Fruit fly (Drosophila melanogaster) whole organism, embryonic: ENCODE measurements around the gene CG17344.

Experiments
- Atf-2 ChIP-seq: fragments of 200-800 bp; sonication (Bioruptor generic); optimal IDR thresholded peaks from 2 replicates; lab custom pipeline; 2016; ENCODE audit warnings: missing biosample characterization, missing genetic modification characterization
- BtbVII ChIP-seq: fragments of 200-800 bp; sonication (Bioruptor generic); optimal IDR thresholded peaks from 3 replicates; lab custom pipeline; 2017; ENCODE audit warnings: missing biosample characterization, mild to moderate bottlenecking, missing genetic modification characterization
- Bteb2 ChIP-seq: fragments of 200-800 bp; sonication (Bioruptor generic); optimal IDR thresholded peaks from 2 replicates; lab custom pipeline; 2016; ENCODE audit warnings: missing biosample characterization, missing genetic modification characterization
- CG11504 ChIP-seq: fragments of 200-800 bp; sonication (Bioruptor generic); optimal IDR thresholded peaks from 3 replicates; lab custom pipeline; 2019; ENCODE audit warnings: missing biosample characterization, mild to moderate bottlenecking, missing genetic modification characterization, moderate library complexity
- CG13424 ChIP-seq: fragments of 200-800 bp; sonication (Bioruptor generic); optimal IDR thresholded peaks from 2 replicates; lab custom pipeline; 2019; ENCODE audit warnings: missing biosample characterization, mild to moderate bottlenecking, missing genetic modification characterization, moderate library complexity
- CG14441 ChIP-seq: fragments of 200-800 bp; sonication (Bioruptor generic); IDR thresholded peaks from 2 replicates; pipeline ENCODE4 v1.3.6; 2022; ENCODE audit warnings: missing biosample characterization, missing genetic modification characterization
- CG15011 ChIP-seq: fragments of 200-800 bp; sonication (Bioruptor generic); optimal IDR thresholded peaks from 3 replicates; lab custom pipeline; 2018; ENCODE audit warnings: missing biosample characterization, mild to moderate bottlenecking, missing genetic modification characterization
- CG15514 ChIP-seq: fragments of 200-800 bp; sonication (Bioruptor generic); optimal IDR thresholded peaks from 3 replicates; lab custom pipeline; 2017; ENCODE audit warnings: missing biosample characterization, missing genetic modification characterization, mild to moderate bottlenecking, moderate library complexity, missing genetic modification reagents
- CG1647 ChIP-seq: fragments of 200-800 bp; sonication (Bioruptor generic); optimal IDR thresholded peaks from 3 replicates; lab custom pipeline; 2016; ENCODE audit warnings: missing biosample characterization, missing genetic modification characterization
- CG17385 ChIP-seq: fragments of 200-800 bp; sonication (Bioruptor generic); optimal IDR thresholded peaks from 3 replicates; lab custom pipeline; 2018; ENCODE audit warnings: missing biosample characterization, mild to moderate bottlenecking, missing genetic modification characterization
- CG18476 ChIP-seq: fragments of 200-800 bp; sonication (Bioruptor generic); optimal IDR thresholded peaks from 2 replicates; lab custom pipeline; 2016; ENCODE audit warnings: missing biosample characterization, mild to moderate bottlenecking, missing genetic modification characterization
- CG6765 ChIP-seq: fragments of 200-800 bp; sonication (Bioruptor generic); optimal IDR thresholded peaks from 3 replicates; lab custom pipeline; 2017; ENCODE audit warnings: missing biosample characterization, mild to moderate bottlenecking, missing genetic modification characterization
- CG7786 ChIP-seq: fragments of 200-800 bp; sonication (Bioruptor generic); optimal IDR thresholded peaks from 2 replicates; lab custom pipeline; 2016; ENCODE audit warnings: missing biosample characterization, missing genetic modification characterization
- CG7963 ChIP-seq: fragments of 200-800 bp; sonication (Bioruptor generic); IDR thresholded peaks from 3 replicates; pipeline ENCODE4 v1.3.6; 2022; ENCODE audit warnings: missing biosample characterization, missing genetic modification characterization; ENCODE audit not compliant: partially characterized antibody
- CG8765 ChIP-seq: fragments of 200-800 bp; sonication (Bioruptor generic); IDR thresholded peaks from 2 replicates; pipeline ENCODE4 v1.3.6; 2022; ENCODE audit warnings: missing biosample characterization, missing genetic modification characterization
- Chrac-16 ChIP-seq: fragments of 200-800 bp; sonication (Bioruptor generic); optimal IDR thresholded peaks from 3 replicates; lab custom pipeline; 2016; ENCODE audit warnings: missing biosample characterization, missing genetic modification characterization
- D ChIP-seq, 2 experiments: fragments of 200-800 bp in 1 of 2; fragments of >200 bp in 1 of 2; sonication (Bioruptor generic) in 1 of 2; optimal IDR thresholded peaks; 2 replicates in 1 of 2; 3 replicates in 1 of 2; lab custom pipeline; 2017; ENCODE audit warnings: mild to moderate bottlenecking in 1 of 2, missing biosample characterization in 1 of 2, missing genetic modification characterization in 1 of 2, missing genetic modification reagents in 1 of 2
- Dref ChIP-seq: fragments of 200-800 bp; sonication (Bioruptor generic); IDR thresholded peaks from 2 replicates; pipeline ENCODE4 v1.3.6; 2022; ENCODE audit warnings: missing biosample characterization, missing genetic modification characterization
- E2f1 ChIP-seq: fragments of 200-800 bp; sonication (Bioruptor generic); IDR thresholded peaks from 2 replicates; pipeline ENCODE4 v1.3.6; 2022; ENCODE audit warnings: missing biosample characterization, missing genetic modification characterization
- Ets97D ChIP-seq: fragments of 200-800 bp; sonication (Bioruptor generic); optimal IDR thresholded peaks from 3 replicates; lab custom pipeline; 2016; ENCODE audit warnings: missing biosample characterization, missing genetic modification characterization
- MESR4 ChIP-seq: fragments of 200-800 bp; sonication (Bioruptor generic); optimal IDR thresholded peaks from 2 replicates; lab custom pipeline; 2018; ENCODE audit warnings: missing biosample characterization, mild to moderate bottlenecking, missing genetic modification characterization, moderate library complexity
- NfI ChIP-seq: fragments of 200-800 bp; sonication (Bioruptor generic); optimal IDR thresholded peaks from 3 replicates; lab custom pipeline; 2018; ENCODE audit warnings: missing biosample characterization, mild to moderate bottlenecking, missing genetic modification characterization, moderate library complexity
- Poxn ChIP-seq: fragments of 200-800 bp; sonication (Bioruptor generic); IDR thresholded peaks from 2 replicates; pipeline ENCODE4 v1.3.6; 2022; ENCODE audit warnings: missing biosample characterization, missing genetic modification characterization
- Rfx ChIP-seq: fragments of 200-800 bp; sonication (Bioruptor generic); IDR thresholded peaks from 2 replicates; pipeline ENCODE4 v1.3.6; 2022; ENCODE audit warnings: missing biosample characterization, missing genetic modification characterization
- Scr ChIP-seq: fragments of 200-800 bp; sonication (Bioruptor generic); IDR thresholded peaks from 2 replicates; pipeline ENCODE4 v1.3.6; 2022; ENCODE audit warnings: missing biosample characterization, missing genetic modification characterization; ENCODE audit not compliant: partially characterized antibody
- amos ChIP-seq: fragments of 200-800 bp; sonication (Bioruptor generic); IDR thresholded peaks from 2 replicates; pipeline ENCODE4 v1.3.6; 2022; ENCODE audit warnings: missing biosample characterization, missing genetic modification characterization; ENCODE audit not compliant: partially characterized antibody
- bcd ChIP-seq: fragments of 200-800 bp; sonication (Bioruptor generic); optimal IDR thresholded peaks from 2 replicates; lab custom pipeline; 2017; ENCODE audit warnings: missing biosample characterization, mild to moderate bottlenecking, missing genetic modification characterization
- cad ChIP-seq: fragments of >200 bp; optimal IDR thresholded peaks from 2 replicates; lab custom pipeline; 2017; ENCODE audit warnings: missing biosample characterization, missing genetic modification characterization
- chn ChIP-seq: fragments of 200-800 bp; sonication (Bioruptor generic); optimal IDR thresholded peaks from 2 replicates; lab custom pipeline; 2016; ENCODE audit warnings: missing biosample characterization, missing genetic modification characterization
- dm ChIP-seq: fragments of 200-800 bp; sonication (Bioruptor generic); optimal IDR thresholded peaks from 3 replicates; lab custom pipeline; 2016; ENCODE audit warnings: missing biosample characterization, missing genetic modification characterization
- ems ChIP-seq: fragments of 200-800 bp; sonication (Bioruptor generic); optimal IDR thresholded peaks from 3 replicates; lab custom pipeline; 2016; ENCODE audit warnings: missing biosample characterization, missing genetic modification characterization
- esg ChIP-seq: fragments of 200-800 bp; sonication (Bioruptor generic); conservative IDR thresholded peaks from 2 replicates; pipeline ENCODE4 v1.3.6; 2022; ENCODE audit warnings: missing biosample characterization, missing genetic modification characterization
- fu2 ChIP-seq: fragments of 200-800 bp; sonication (Bioruptor generic); optimal IDR thresholded peaks from 2 replicates; lab custom pipeline; 2016; ENCODE audit warnings: missing biosample characterization, missing genetic modification characterization
- hb ChIP-seq: fragments of 200-800 bp; sonication (Bioruptor generic); IDR thresholded peaks from 3 replicates; pipeline ENCODE4 v1.3.6; 2022; ENCODE audit warnings: missing biosample characterization, missing genetic modification characterization; ENCODE audit not compliant: partially characterized antibody
- hbn ChIP-seq: fragments of 200-800 bp; sonication (Bioruptor generic); IDR thresholded peaks from 2 replicates; pipeline ENCODE4 v1.3.6; 2022; ENCODE audit warnings: missing biosample characterization, missing genetic modification characterization; ENCODE audit not compliant: partially characterized antibody
- ind ChIP-seq: fragments of 200-800 bp; sonication (Bioruptor generic); optimal IDR thresholded peaks from 3 replicates; lab custom pipeline; 2016; ENCODE audit warnings: missing biosample characterization, missing genetic modification characterization
- jumu ChIP-seq: fragments of 200-800 bp; sonication (Bioruptor generic); optimal IDR thresholded peaks from 3 replicates; lab custom pipeline; 2016; ENCODE audit warnings: missing biosample characterization, missing genetic modification characterization
- lab ChIP-seq: fragments of 200-800 bp; sonication (Bioruptor generic); optimal IDR thresholded peaks from 3 replicates; lab custom pipeline; 2017; ENCODE audit warnings: missing biosample characterization, missing genetic modification characterization, mild to moderate bottlenecking, moderate library complexity, missing genetic modification reagents
- lilli ChIP-seq: fragments of 200-800 bp; sonication (Bioruptor generic); optimal IDR thresholded peaks from 3 replicates; lab custom pipeline; 2016; ENCODE audit warnings: missing biosample characterization, missing genetic modification characterization
- mld ChIP-seq: fragments of 200-800 bp; sonication (Bioruptor generic); IDR thresholded peaks from 3 replicates; pipeline ENCODE4 v1.3.6; 2022; ENCODE audit warnings: missing biosample characterization, missing genetic modification characterization; ENCODE audit not compliant: partially characterized antibody
- nom ChIP-seq: fragments of 200-800 bp; sonication (Bioruptor generic); optimal IDR thresholded peaks from 2 replicates; lab custom pipeline; 2017; ENCODE audit warnings: missing biosample characterization, missing genetic modification characterization, mild to moderate bottlenecking, moderate library complexity, missing genetic modification reagents
- odd ChIP-seq: fragments of 200-800 bp; sonication (Bioruptor generic); optimal IDR thresholded peaks from 2 replicates; lab custom pipeline; 2017; ENCODE audit warnings: missing biosample characterization, mild to moderate bottlenecking, missing genetic modification characterization
- p53 ChIP-seq: fragments of 200-800 bp; sonication (Bioruptor generic); optimal IDR thresholded peaks from 2 replicates; lab custom pipeline; 2016; ENCODE audit warnings: missing biosample characterization, missing genetic modification characterization
- ro ChIP-seq: fragments of 200-800 bp; sonication (Bioruptor generic); IDR thresholded peaks from 2 replicates; pipeline ENCODE4 v1.3.6; 2022; ENCODE audit warnings: missing biosample characterization, missing genetic modification characterization
- schlank ChIP-seq: fragments of 200-800 bp; sonication (Bioruptor generic); optimal IDR thresholded peaks from 2 replicates; lab custom pipeline; 2018; ENCODE audit warnings: missing biosample characterization, mild to moderate bottlenecking, missing genetic modification characterization
- sim ChIP-seq: fragments of 200-800 bp; sonication (Bioruptor generic); IDR thresholded peaks from 2 replicates; pipeline ENCODE4 v1.3.6; 2022; ENCODE audit warnings: missing biosample characterization, missing genetic modification characterization
- so ChIP-seq: fragments of 200-800 bp; sonication (Bioruptor generic); IDR thresholded peaks from 3 replicates; pipeline ENCODE4 v1.3.6; 2022; ENCODE audit warnings: missing biosample characterization, missing genetic modification characterization
- sob ChIP-seq: fragments of 200-800 bp; sonication (Bioruptor generic); IDR thresholded peaks from 2 replicates; pipeline ENCODE4 v1.3.6; 2022; ENCODE audit warnings: missing biosample characterization, missing genetic modification characterization
- vfl ChIP-seq: fragments of 200-800 bp; sonication (Bioruptor generic); optimal IDR thresholded peaks from 2 replicates; lab custom pipeline; 2016; ENCODE audit warnings: missing biosample characterization, missing genetic modification characterization
- zen2 ChIP-seq: fragments of 200-800 bp; sonication (Bioruptor generic); IDR thresholded peaks from 3 replicates; pipeline ENCODE4 v1.3.6; 2022; ENCODE audit warnings: missing biosample characterization, missing genetic modification characterization; ENCODE audit not compliant: partially characterized antibody

The CG17344 gene

DNA sequence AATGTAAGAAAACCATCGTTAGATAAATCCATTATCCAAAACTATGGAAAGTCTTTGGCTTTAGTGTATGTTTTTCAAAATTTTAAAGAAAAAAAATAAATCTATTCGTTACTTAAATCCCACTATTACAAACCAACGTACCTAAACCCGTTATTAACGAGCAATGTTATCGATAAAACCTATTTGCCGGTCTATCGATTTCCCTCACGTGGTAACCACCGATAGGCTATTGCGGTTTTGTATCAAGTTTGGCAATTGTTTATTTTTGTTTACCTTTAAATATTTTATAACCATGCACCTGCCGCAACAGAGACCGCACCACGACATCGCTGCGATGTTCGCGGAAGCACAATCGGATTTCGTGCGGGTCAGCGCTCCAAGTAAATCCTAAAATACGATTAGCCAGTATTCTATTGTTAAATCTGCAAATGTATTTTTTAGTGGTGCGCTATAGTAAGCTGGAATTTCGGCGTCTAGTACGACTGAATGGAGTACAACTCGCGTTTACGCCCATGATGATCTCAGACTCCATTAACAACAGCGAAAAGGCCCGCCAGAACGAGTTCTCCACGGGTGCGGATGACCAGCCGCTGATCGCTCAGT, 38.7 kb upstream of the CG17344 start, which contains the start of gene Dus4 (continued):
- TF ChIP-seq D (optimal IDR thresholded peaks at IDR 0.05; lab: Kevin White, UChicago) (no peak), D (GFP tag; optimal IDR thresholded peaks at IDR 0.05; lab: Kevin White, UChicago) (no peak), sob (GFP tag; lab: Robert Waterston, UW) (no peak), CG7963 (GFP tag; lab: Robert Waterston, UW) (peak; percentile 94), esg (GFP tag; lab: Robert Waterston, UW) (no peak), CG15011 (GFP tag; lab: Kevin White, UChicago) (no peak), CG15514 (GFP tag; lab: Kevin White, UChicago) (no peak), MESR4 (GFP tag; lab: Kevin White, UChicago) (peak; percentile 21), vfl (no peak), Dref (GFP tag; lab: Robert Waterston, UW) (peak; percentile 78), fu2 (GFP tag; lab: Kevin White, UChicago) (no peak), CG14441 (no peak), lab (no peak), ind (GFP tag; lab: Kevin White, UChicago) (no peak), CG6765 (GFP tag; lab: Kevin White, UChicago) (no peak), CG17385 (GFP tag; lab: Kevin White, UChicago) (no peak), Bteb2 (no peak), NfI (GFP tag; lab: Kevin White, UChicago) (no peak), bcd (GFP tag; lab: Kevin White, UChicago) (no peak), hbn (GFP tag; lab: Robert Waterston, UW) (peak; percentile 76), lilli (GFP tag; lab: Kevin White, UChicago) (no peak), zen2 (peak; percentile 97), Poxn (GFP tag; lab: Robert Waterston, UW) (no peak), jumu (GFP tag; lab: Kevin White, UChicago) (no peak), ro (GFP tag; lab: Robert Waterston, UW) (no peak), CG13424 (tag; lab: Kevin White, UChicago) (no peak), p53 (GFP tag; lab: Kevin White, UChicago) (no peak), CG11504 (tag; lab: Kevin White, UChicago) (peak; percentile 8), amos (GFP tag; lab: Robert Waterston, UW) (peak; percentile 82; the same call in 1 of the 2 replicates), Atf-2 (no peak), so (GFP tag; lab: Robert Waterston, UW) (no peak), Rfx (GFP tag; lab: Robert Waterston, UW) (no peak), CG1647 (GFP tag; lab: Kevin White, UChicago) (no peak), schlank (tag; lab: Kevin White, UChicago) (no peak), Scr (peak; percentile 80), chn (GFP tag; lab: Kevin White, UChicago) (no peak), E2f1 (GFP tag; lab: Robert Waterston, UW) (no peak), ems (GFP tag; lab: Kevin White, UChicago) (no peak), CG7786 (GFP tag; lab: Kevin White, UChicago) (no peak), CG8765 (no peak), Ets97D (GFP tag; lab: Kevin White, UChicago) (no peak), cad (GFP tag; lab: Kevin White, UChicago) (no peak), CG18476 (GFP tag; lab: Kevin White, UChicago) (no peak), nom (GFP tag; lab: Kevin White, UChicago) (no peak), mld (GFP tag; lab: Robert Waterston, UW) (peak; percentile 95), odd (GFP tag; lab: Kevin White, UChicago) (no peak), dm (GFP tag; lab: Kevin White, UChicago) (peak; percentile 44), hb (GFP tag; lab: Robert Waterston, UW) (peak; percentile 93), sim (GFP tag; lab: Robert Waterston, UW) (no peak), BtbVII (GFP tag; lab: Kevin White, UChicago) (no peak), Chrac-16 (GFP tag; lab: Kevin White, UChicago) (no peak)
